ENCODE assay signal across 5 fruit fly cellular contexts in the genomic region with DNA sequence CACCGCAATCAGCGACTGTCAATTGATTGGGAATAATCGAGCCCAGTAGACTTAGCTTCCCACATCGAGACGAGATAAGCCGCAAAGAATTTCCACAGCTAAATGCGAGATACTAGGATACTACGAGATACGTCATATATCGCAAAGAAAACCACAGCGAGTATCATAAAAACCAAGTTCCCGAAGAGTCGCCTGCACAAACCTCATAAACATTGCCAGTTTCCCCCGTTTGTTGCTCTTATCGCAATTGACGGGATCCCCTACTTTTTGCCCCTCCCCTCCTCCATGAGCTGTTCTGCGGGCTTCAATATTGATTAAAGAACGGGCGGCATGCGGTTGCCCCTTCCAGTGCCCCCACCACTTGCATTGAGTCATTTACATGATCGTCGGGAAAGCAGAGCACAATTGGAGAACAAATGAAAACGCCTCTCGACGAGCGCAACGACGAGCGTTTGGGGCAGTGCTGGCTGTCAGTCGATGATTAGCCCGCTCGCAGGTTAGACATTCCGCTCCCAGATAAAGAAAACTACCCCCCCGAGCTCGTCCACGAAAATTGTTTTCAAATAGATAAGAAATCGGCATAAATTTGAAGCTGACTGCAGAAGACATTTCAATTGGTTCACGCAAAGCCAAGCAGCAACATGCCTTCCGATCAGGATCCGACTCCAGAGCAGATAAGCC.
TF ChIP-seq lines count a peak whose summit lies in the region.

CG32407 (plus strand) TSS at position 51 of the 681 bp plus-strand sequence.

- TF ChIP-seq CTCF in whole organism, embryonic (GFP tag; optimal IDR thresholded peaks at IDR 0.05; lab: Kevin White, UChicago), result no peak

TF ChIP-seq in whole organism, adult, 20 proteins besides CTCF, POLR2A, EP300 and RAD21:
- TF ChIP-seq Clk (GFP tag; optimal IDR thresholded peaks at IDR 0.05; lab: Kevin White, UChicago) (no peak), Mnt (GFP tag; optimal IDR thresholded peaks at IDR 0.05; lab: Kevin White, UChicago) (peak; percentile 71), CG12768 (GFP tag; optimal IDR thresholded peaks at IDR 0.05; lab: Kevin White, UChicago) (peak; percentile 45), cic (GFP tag; optimal IDR thresholded peaks at IDR 0.05; lab: Kevin White, UChicago) (peak; percentile 59), kay (GFP tag; lab: Kevin White, UChicago; ENCODE audit: borderline replicate concordance) (no peak), CG11617 (GFP tag; optimal IDR thresholded peaks at IDR 0.05; lab: Kevin White, UChicago) (peak; percentile 13), toe (GFP tag; optimal IDR thresholded peaks at IDR 0.05; lab: Kevin White, UChicago) (peak; percentile 8), CG7045 (GFP tag; optimal IDR thresholded peaks at IDR 0.05; lab: Kevin White, UChicago) (peak; percentile 6), CG7101 (tag; optimal IDR thresholded peaks at IDR 0.05; lab: Kevin White, UChicago) (peak; percentile 23), pad (GFP tag; optimal IDR thresholded peaks at IDR 0.05; lab: Kevin White, UChicago) (peak; percentile 64), CG14711 (tag; optimal IDR thresholded peaks at IDR 0.05; lab: Kevin White, UChicago) (no peak), Crg-1 (GFP tag; optimal IDR thresholded peaks at IDR 0.05; lab: Kevin White, UChicago) (peak; percentile 36), ovo (GFP tag; optimal IDR thresholded peaks at IDR 0.05; lab: Kevin White, UChicago) (peak; percentile 24), Hr96 (GFP tag; optimal IDR thresholded peaks at IDR 0.05; lab: Kevin White, UChicago) (peak; percentile 53)

TF ChIP-seq in whole organism, embryonic, 481 proteins besides CTCF, POLR2A, EP300 and RAD21 (continues in another document):
- no peak for TF ChIP-seq tx (GFP tag; optimal IDR thresholded peaks at IDR 0.05; lab: Kevin White, UChicago)
- no peak for TF ChIP-seq CG1024 (GFP tag; IDR thresholded peaks at IDR 0.05; lab: Robert Waterston, UW)
- no peak for TF ChIP-seq CG33557 (GFP tag; optimal IDR thresholded peaks at IDR 0.05; lab: Kevin White, UChicago)
- TF ChIP-seq stc (GFP tag; IDR thresholded peaks at IDR 0.05; lab: Robert Waterston, UW), result no peak
- TF ChIP-seq fd102C (GFP tag; optimal IDR thresholded peaks at IDR 0.05; lab: Kevin White, UChicago), result no peak
- no peak for TF ChIP-seq CG31365 (tag; optimal IDR thresholded peaks at IDR 0.05; lab: Kevin White, UChicago)
- no peak for TF ChIP-seq her (GFP tag; optimal IDR thresholded peaks at IDR 0.05; lab: Kevin White, UChicago)
- no peak for TF ChIP-seq CG4282 (GFP tag; optimal IDR thresholded peaks at IDR 0.05; lab: Kevin White, UChicago)
- no peak for TF ChIP-seq CG7556 (GFP tag; optimal IDR thresholded peaks at IDR 0.05; lab: Kevin White, UChicago)
- no peak for TF ChIP-seq ttk (GFP tag; IDR thresholded peaks at IDR 0.05; lab: Robert Waterston, UW)
- TF ChIP-seq hb (GFP tag; IDR thresholded peaks at IDR 0.05; lab: Robert Waterston, UW; ENCODE audit: partially characterized antibody), result no peak
- no peak for TF ChIP-seq Asciz (GFP tag; optimal IDR thresholded peaks at IDR 0.05; lab: Kevin White, UChicago)
- TF ChIP-seq CG17328 (GFP tag; IDR thresholded peaks at IDR 0.05; lab: Robert Waterston, UW), result no peak
- TF ChIP-seq CG18764 (GFP tag; optimal IDR thresholded peaks at IDR 0.05; lab: Kevin White, UChicago), result no peak
- no peak for TF ChIP-seq CG4328 (GFP tag; optimal IDR thresholded peaks at IDR 0.05; lab: Kevin White, UChicago)
- TF ChIP-seq CG9876 (GFP tag; optimal IDR thresholded peaks at IDR 0.05; lab: Kevin White, UChicago), result no peak
- TF ChIP-seq Mad (GFP tag; optimal IDR thresholded peaks at IDR 0.05; lab: Kevin White, UChicago), result no peak
- TF ChIP-seq CG43689 (GFP tag; IDR thresholded peaks at IDR 0.05; lab: Robert Waterston, UW), result no peak

TF ChIP-seq in whole organism, prepupa, 60 proteins besides CTCF, POLR2A, EP300 and RAD21 (continues in another document):
- 0 out of 2 replicates have a peak, but pooled peaks have one; percentile 14 for TF ChIP-seq CG15336 (GFP tag; IDR thresholded peaks at IDR 0.05; lab: Robert Waterston, UW)
- TF ChIP-seq net (GFP tag; optimal IDR thresholded peaks at IDR 0.05; lab: Kevin White, UChicago), result no peak
- TF ChIP-seq CG32006 (GFP tag; optimal IDR thresholded peaks at IDR 0.05; lab: Kevin White, UChicago), result peak; percentile 14
- TF ChIP-seq Eip93F (GFP tag; optimal IDR thresholded peaks at IDR 0.05; lab: Kevin White, UChicago), result no peak
- no peak for TF ChIP-seq Hr39 (GFP tag; optimal IDR thresholded peaks at IDR 0.05; lab: Kevin White, UChicago)
- TF ChIP-seq Hr4 (GFP tag; optimal IDR thresholded peaks at IDR 0.05; lab: Kevin White, UChicago), result no peak
- TF ChIP-seq CG11902 (GFP tag; optimal IDR thresholded peaks at IDR 0.05; lab: Kevin White, UChicago), result no peak
- no peak for TF ChIP-seq fd85E (GFP tag; optimal IDR thresholded peaks at IDR 0.05; lab: Kevin White, UChicago)
- TF ChIP-seq topi (GFP tag; optimal IDR thresholded peaks at IDR 0.05; lab: Kevin White, UChicago), result no peak
- TF ChIP-seq CG6792 (GFP tag; optimal IDR thresholded peaks at IDR 0.05; lab: Kevin White, UChicago), result no peak
- no peak for TF ChIP-seq Sox102F (GFP tag; optimal IDR thresholded peaks at IDR 0.05; lab: Kevin White, UChicago)
- no peak for TF ChIP-seq CG34406 (GFP tag; optimal IDR thresholded peaks at IDR 0.05; lab: Kevin White, UChicago)
- no peak for TF ChIP-seq CG4318 (GFP tag; optimal IDR thresholded peaks at IDR 0.05; lab: Kevin White, UChicago)
- TF ChIP-seq CG6163 (GFP tag; IDR thresholded peaks at IDR 0.05; lab: Robert Waterston, UW), result 0 out of 3 replicates have a peak, but pooled peaks have one; percentile 37
- TF ChIP-seq CG3032 (tag; optimal IDR thresholded peaks at IDR 0.05; lab: Kevin White, UChicago), result no peak
- no peak for TF ChIP-seq Blimp-1 (GFP tag; optimal IDR thresholded peaks at IDR 0.05; lab: Kevin White, UChicago)
- TF ChIP-seq Eip78C (GFP tag; lab: Kevin White, UChicago), result peak; percentile 61
- TF ChIP-seq Met (GFP tag; optimal IDR thresholded peaks at IDR 0.05; lab: Kevin White, UChicago), result peak; percentile 6
- TF ChIP-seq Smox (GFP tag; optimal IDR thresholded peaks at IDR 0.05; lab: Kevin White, UChicago), result no peak

TF ChIP-seq in whole organism, pupa, 21 proteins besides CTCF, POLR2A, EP300 and RAD21:
- no peak for TF ChIP-seq Pif1B (GFP tag; optimal IDR thresholded peaks at IDR 0.05; lab: Kevin White, UChicago)
- no peak for TF ChIP-seq Pif1A (GFP tag; optimal IDR thresholded peaks at IDR 0.05; lab: Kevin White, UChicago)
- TF ChIP-seq Ets98B (GFP tag; IDR thresholded peaks at IDR 0.05; lab: Robert Waterston, UW), result peak; percentile 41; the same call in 1 of the 2 replicates
- 0 out of 3 replicates have a peak, but pooled peaks have one; percentile 42 for TF ChIP-seq fd96Ca (GFP tag; IDR thresholded peaks at IDR 0.05; lab: Robert Waterston, UW)
- no peak for TF ChIP-seq CG9948 (tag; optimal IDR thresholded peaks at IDR 0.05; lab: Kevin White, UChicago)
- peak; percentile 56; the same call in 1 of the 3 replicates for TF ChIP-seq CG4496 (GFP tag; IDR thresholded peaks at IDR 0.05; lab: Robert Waterston, UW)
- TF ChIP-seq CG17806 (tag; optimal IDR thresholded peaks at IDR 0.05; lab: Kevin White, UChicago), result no peak
- TF ChIP-seq CG8301 (tag; optimal IDR thresholded peaks at IDR 0.05; lab: Kevin White, UChicago), result no peak
- TF ChIP-seq CG32121 (GFP tag; IDR thresholded peaks at IDR 0.05; lab: Robert Waterston, UW), result 0 out of 2 replicates have a peak, but pooled peaks have one; percentile 11
- TF ChIP-seq CG34367 (tag; optimal IDR thresholded peaks at IDR 0.05; lab: Kevin White, UChicago), result peak; percentile 21
- TF ChIP-seq CG13204 (GFP tag; optimal IDR thresholded peaks at IDR 0.05; lab: Kevin White, UChicago), result peak; percentile 76

TF ChIP-seq in whole organism, wandering third instar larva, 38 proteins besides CTCF, POLR2A, EP300 and RAD21:
- TF ChIP-seq GATAd (GFP tag; optimal IDR thresholded peaks at IDR 0.05; lab: Kevin White, UChicago) (no peak), Hr83 (GFP tag; optimal IDR thresholded peaks at IDR 0.05; lab: Kevin White, UChicago; ENCODE audit: poor library complexity, severe bottlenecking) (peak; percentile 38), Rel (GFP tag; optimal IDR thresholded peaks at IDR 0.05; lab: Kevin White, UChicago) (no peak), Rel (tag; optimal IDR thresholded peaks at IDR 0.05; lab: Kevin White, UChicago) (peak; percentile 51), dl (GFP tag; optimal IDR thresholded peaks at IDR 0.05; lab: Kevin White, UChicago; ENCODE audit: insufficient read depth in 1 of 2, partially characterized antibody in 2 of 2) (no peak), rgr (GFP tag; optimal IDR thresholded peaks at IDR 0.05; lab: Kevin White, UChicago) (peak; percentile 29), h (GFP tag; optimal IDR thresholded peaks at IDR 0.05; lab: Kevin White, UChicago) (peak; percentile 46), ey (GFP tag; optimal IDR thresholded peaks at IDR 0.05; lab: Kevin White, UChicago) (no peak), woc (GFP tag; optimal IDR thresholded peaks at IDR 0.05; lab: Kevin White, UChicago) (no peak), fru (GFP tag; optimal IDR thresholded peaks at IDR 0.05; lab: Kevin White, UChicago) (no peak), Dif (GFP tag; optimal IDR thresholded peaks at IDR 0.05; lab: Kevin White, UChicago; ENCODE audit: partially characterized antibody) (no peak), Hnf4 (GFP tag; optimal IDR thresholded peaks at IDR 0.05; lab: Kevin White, UChicago) (no peak), Myc (optimal IDR thresholded peaks at IDR 0.05; lab: Kevin White, UChicago) (no peak), N (GFP tag; optimal IDR thresholded peaks at IDR 0.05; lab: Kevin White, UChicago) (no peak), brk (GFP tag; optimal IDR thresholded peaks at IDR 0.05; lab: Kevin White, UChicago) (no peak), dmrt93B (GFP tag; optimal IDR thresholded peaks at IDR 0.05; lab: Kevin White, UChicago) (no peak), br (GFP tag; optimal IDR thresholded peaks at IDR 0.05; lab: Kevin White, UChicago) (peak; percentile 28), Sp1 (GFP tag; optimal IDR thresholded peaks at IDR 0.05; lab: Kevin White, UChicago) (no peak), foxo (GFP tag; optimal IDR thresholded peaks at IDR 0.05; lab: Kevin White, UChicago) (peak in 1 of 2 experiments; percentile 23), pan (optimal IDR thresholded peaks at IDR 0.05; lab: Kevin White, UChicago) (no peak), jim (GFP tag; optimal IDR thresholded peaks at IDR 0.05; lab: Kevin White, UChicago) (no peak), Jra (GFP tag; optimal IDR thresholded peaks at IDR 0.05; lab: Kevin White, UChicago) (peak; percentile 41)
